Worm (Caenorhabditis elegans): Measurements from ENCODE around the gene his-70.

Gene his-70

ce11 chrIII:4085657-4086056, 25.7 kb upstream of the his-70 start:
- TF ChIP-seq C38D4.7 (GFP tag; optimal IDR thresholded peaks at IDR 0.05) (no peak), lim-6 (tag; optimal IDR thresholded peaks at IDR 0.05) (no peak), mec-3 (tag; optimal IDR thresholded peaks at IDR 0.05; ENCODE audit: borderline replicate concordance) (no peak), hlh-6 (tag; optimal IDR thresholded peaks at IDR 0.05) (no peak), ceh-48 (tag; optimal IDR thresholded peaks at IDR 0.05) (no peak), hlh-13 (GFP tag; optimal IDR thresholded peaks at IDR 0.05) (no peak), ahr-1 (tag; optimal IDR thresholded peaks at IDR 0.05) (no peak), sdc-2 (tag; optimal IDR thresholded peaks at IDR 0.05) (no peak), madf-2 (tag; optimal IDR thresholded peaks at IDR 0.05) (no peak), pat-9 (tag; optimal IDR thresholded peaks at IDR 0.05) (no peak), ttx-3 (tag; optimal IDR thresholded peaks at IDR 0.05) (no peak), pha-2 (tag; optimal IDR thresholded peaks at IDR 0.05) (no peak), lin-11 (tag; optimal IDR thresholded peaks at IDR 0.05) (no peak), C08G9.2 (tag; optimal IDR thresholded peaks at IDR 0.05) (no peak), ceh-2 (tag; optimal IDR thresholded peaks at IDR 0.05) (no peak), elt-2 (tag; optimal IDR thresholded peaks at IDR 0.05) (no peak), syd-9 (tag; optimal IDR thresholded peaks at IDR 0.05) (no peak), fkh-10 (GFP tag; optimal IDR thresholded peaks at IDR 0.05) (no peak), sox-4 (tag; optimal IDR thresholded peaks at IDR 0.05) (no peak)

DNA sequence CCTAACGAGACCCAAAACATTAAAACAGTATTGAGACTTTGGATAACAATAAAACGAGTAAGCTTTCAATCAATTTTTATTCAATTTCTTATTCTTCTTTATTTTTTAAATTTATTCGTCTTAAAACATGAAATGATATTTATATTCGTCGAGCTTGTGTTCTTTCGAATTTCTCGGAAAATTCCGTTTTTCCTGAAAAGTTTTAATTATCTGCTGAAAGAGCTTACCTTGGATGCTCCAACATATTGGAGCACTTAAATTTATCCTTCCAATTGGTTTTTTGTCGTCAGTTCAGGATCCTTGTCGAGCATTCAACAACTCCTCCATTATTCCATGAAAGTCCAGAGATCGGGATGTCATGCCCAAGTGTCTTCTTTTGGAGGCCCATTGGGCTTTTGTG, 23.5 kb upstream of the his-70 start:
- no peak for TF ChIP-seq npax-4 (tag; optimal IDR thresholded peaks at IDR 0.05)
- TF ChIP-seq ets-4 (tag; optimal IDR thresholded peaks at IDR 0.05): no peak
- no peak for TF ChIP-seq nhr-232 (tag; optimal IDR thresholded peaks at IDR 0.05)
- no peak for TF ChIP-seq pha-2 (tag; optimal IDR thresholded peaks at IDR 0.05)
- TF ChIP-seq ceh-2 (tag; optimal IDR thresholded peaks at IDR 0.05): no peak

ce11 chrIII:4070239-4070638, 10.3 kb upstream of the his-70 start:
- no peak for TF ChIP-seq pqm-1 (tag; optimal IDR thresholded peaks at IDR 0.05)
- TF ChIP-seq ceh-14 (tag; optimal IDR thresholded peaks at IDR 0.05): peak; percentile 77
- TF ChIP-seq unc-42 (tag; optimal IDR thresholded peaks at IDR 0.05): peak; percentile 86

DNA sequence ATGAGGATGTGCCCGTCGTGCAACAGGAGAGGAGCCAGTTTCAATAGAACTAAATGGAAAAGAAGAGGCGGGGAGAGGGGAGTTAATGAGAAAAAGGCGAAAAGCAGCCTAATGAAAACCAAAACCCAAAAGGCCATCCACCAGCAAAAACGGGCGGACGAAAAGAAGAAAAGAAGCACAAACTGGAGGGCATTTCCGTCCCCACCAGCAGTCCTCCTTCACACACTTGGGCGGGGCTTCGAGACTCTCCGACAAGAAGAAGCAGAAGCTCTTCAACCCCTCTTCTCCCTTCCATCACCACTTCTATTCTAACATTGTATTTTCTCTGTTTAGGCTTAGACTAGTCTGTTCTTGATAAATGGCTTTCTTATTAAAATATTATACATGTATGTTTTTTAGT, 8.2 kb upstream of the his-70 start:
- no peak for TF ChIP-seq ceh-22 (tag; optimal IDR thresholded peaks at IDR 0.05)
- TF ChIP-seq ceh-14 (tag; optimal IDR thresholded peaks at IDR 0.05): peak; percentile 31

DNA sequence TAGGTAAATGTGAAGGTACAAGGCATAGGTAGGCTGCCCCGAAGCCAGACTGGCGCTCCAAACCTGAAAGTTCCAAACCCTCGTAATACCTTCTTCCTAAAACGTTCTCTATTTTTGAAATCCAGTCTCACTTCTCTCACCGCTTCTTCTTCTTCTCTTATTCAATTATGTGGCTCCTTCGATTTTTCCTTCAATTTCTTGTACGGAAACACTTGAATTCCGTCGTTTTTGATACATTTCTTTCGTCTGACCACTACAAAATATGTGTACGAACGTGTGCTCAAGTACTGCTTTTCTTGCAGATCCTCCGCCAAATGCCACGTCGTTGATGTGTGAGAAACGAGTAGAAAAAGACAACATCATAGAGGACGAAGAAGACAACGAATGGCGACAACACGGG, 6.4 kb upstream of the his-70 start, which contains the start of gene unc-79:
unc-79 (plus strand) TSS at position 301 of the 400 bp plus-strand sequence.
- no peak for TF ChIP-seq pha-4 (tag; optimal IDR thresholded peaks at IDR 0.05)
- TF ChIP-seq mec-3 (tag; optimal IDR thresholded peaks at IDR 0.05; ENCODE audit: borderline replicate concordance): no peak
- TF ChIP-seq npax-4 (tag; optimal IDR thresholded peaks at IDR 0.05): no peak
- TF ChIP-seq pha-2 (tag; optimal IDR thresholded peaks at IDR 0.05): no peak
- TF ChIP-seq ceh-2 (tag; optimal IDR thresholded peaks at IDR 0.05): no peak
- TF ChIP-seq ceh-48 (tag; optimal IDR thresholded peaks at IDR 0.05): no peak
- TF ChIP-seq madf-2 (tag; optimal IDR thresholded peaks at IDR 0.05): no peak

ce11 chrIII:4063724-4064123, 3.8 kb upstream of the his-70 start:
- TF ChIP-seq ceh-14 (tag; optimal IDR thresholded peaks at IDR 0.05) (no peak), ahr-1 (tag; optimal IDR thresholded peaks at IDR 0.05) (no peak), F13H6.1 (tag; optimal IDR thresholded peaks at IDR 0.05) (no peak), hlh-8 (tag; optimal IDR thresholded peaks at IDR 0.05) (no peak), ceh-30 (tag; optimal IDR thresholded peaks at IDR 0.05) (no peak), tbx-2 (tag; optimal IDR thresholded peaks at IDR 0.05) (peak; percentile 28), ztf-16 (tag; optimal IDR thresholded peaks at IDR 0.05) (no peak), nhr-11 (tag; optimal IDR thresholded peaks at IDR 0.05) (no peak), K09A11.1 (tag; optimal IDR thresholded peaks at IDR 0.05; ENCODE audit: insufficient read depth) (no peak), ttx-3 (tag; optimal IDR thresholded peaks at IDR 0.05) (no peak), ets-4 (tag; optimal IDR thresholded peaks at IDR 0.05) (no peak), gmeb-2 (tag; optimal IDR thresholded peaks at IDR 0.05) (no peak), C38D4.7 (GFP tag; optimal IDR thresholded peaks at IDR 0.05) (no peak), odd-2 (tag; optimal IDR thresholded peaks at IDR 0.05) (no peak), fkh-6 (tag; optimal IDR thresholded peaks at IDR 0.05) (no peak), elt-4 (tag; optimal IDR thresholded peaks at IDR 0.05) (no peak), unc-86 (tag; optimal IDR thresholded peaks at IDR 0.05) (no peak), ref-2 (tag; optimal IDR thresholded peaks at IDR 0.05) (peak; percentile 19), pag-3 (tag; optimal IDR thresholded peaks at IDR 0.05; ENCODE audit: borderline replicate concordance) (no peak), unc-42 (tag; optimal IDR thresholded peaks at IDR 0.05) (peak; percentile 63), ceh-6 (GFP tag; optimal IDR thresholded peaks at IDR 0.05) (no peak), ceh-22 (tag; optimal IDR thresholded peaks at IDR 0.05) (no peak), ceh-24 (tag; optimal IDR thresholded peaks at IDR 0.05) (no peak)
